Worm (Caenorhabditis elegans) whole organism, L4/young adult: Measurements from ENCODE around the gene noah-2.

Experiments used
- W03F9.2 ChIP-seq: fragments of 150-350 bp; optimal IDR thresholded peaks from 2 replicates; lab custom pipeline; 2014; ENCODE audit warnings: missing biosample characterization, missing genetic modification characterization
- dao-5 ChIP-seq: sonication (generic microtip); optimal IDR thresholded peaks from 2 replicates; lab custom pipeline; 2016; ENCODE audit warnings: missing genotype, missing genetic modification characterization, moderate library complexity, missing compliant biosample characterization
- him-1 ChIP-seq: sonication (generic microtip); optimal IDR thresholded peaks from 2 replicates; lab custom pipeline; 2016; ENCODE audit warnings: missing genotype, missing genetic modification reagents, missing genetic modification characterization, missing compliant biosample characterization

noah-2 gene

DNA sequence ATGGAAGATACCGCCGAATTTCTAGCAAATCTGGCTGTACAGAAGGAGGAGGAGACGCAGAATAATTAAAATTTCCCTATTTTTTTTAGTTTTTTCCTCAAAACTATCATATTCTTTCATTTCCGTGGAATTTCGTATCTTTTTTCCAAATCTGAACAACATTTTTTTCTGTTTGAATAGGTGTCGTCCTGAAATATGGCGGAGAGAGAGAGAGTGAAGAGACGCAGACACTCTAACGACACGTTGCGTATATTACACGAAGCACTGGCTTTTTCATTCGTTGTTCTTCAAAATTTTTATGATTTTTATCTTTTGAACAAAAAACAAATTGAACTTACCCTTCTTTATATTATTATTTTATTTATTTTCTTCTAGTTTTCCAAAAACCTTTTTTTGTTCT, 8.1 kb upstream of the noah-2 start:
- TF ChIP-seq him-1 (tag; lab: Kevin White, UChicago) (no peak), W03F9.2 (tag; lab: Kevin White, UChicago) (no peak), dao-5 (tag; lab: Kevin White, UChicago) (no peak)

DNA sequence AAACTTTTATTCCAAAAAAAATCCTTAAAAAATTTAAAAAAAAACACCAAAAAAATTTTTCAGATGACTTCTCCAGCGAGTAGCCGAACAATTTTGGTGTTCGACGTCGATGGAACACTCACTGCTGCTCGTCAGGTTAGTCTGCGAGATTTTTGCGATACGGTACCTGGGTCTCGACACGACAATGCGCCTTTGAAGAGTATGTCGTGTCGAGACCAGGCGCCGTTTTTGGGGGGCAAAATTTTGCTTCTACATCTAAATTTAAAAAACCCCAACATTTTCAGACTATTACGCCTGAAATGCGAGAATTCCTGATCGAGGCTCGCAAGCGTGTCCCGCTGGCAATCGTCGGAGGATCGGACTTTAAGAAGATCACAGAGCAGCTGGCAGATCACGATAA, 7.5 kb upstream of the noah-2 start, which contains the start of gene F52B11.2:
TSS of gene F52B11.2 (plus strand) at position 64 of the 400 bp plus-strand sequence.
- TF ChIP-seq W03F9.2 (tag; lab: Kevin White, UChicago) (no peak), dao-5 (tag; lab: Kevin White, UChicago) (no peak), him-1 (tag; lab: Kevin White, UChicago) (no peak)

DNA sequence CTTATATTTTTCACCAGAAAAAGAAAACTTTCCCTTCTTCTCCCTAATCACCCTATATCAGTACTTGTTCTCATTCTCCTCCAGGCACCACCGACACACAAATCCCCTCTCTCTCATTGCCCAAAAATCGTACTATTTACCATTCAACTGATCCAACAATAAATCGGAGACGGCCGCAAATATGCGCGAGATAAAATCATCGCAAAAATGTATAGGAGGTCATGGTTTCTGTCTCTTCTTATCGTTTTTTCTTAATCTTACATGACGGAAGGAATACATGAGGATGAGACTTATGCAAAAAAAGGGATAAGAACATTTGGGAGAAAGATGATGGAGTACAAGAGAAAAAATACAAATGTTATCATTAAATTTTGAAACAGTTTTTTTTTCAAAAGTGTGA, 4.7 kb upstream of the noah-2 start:
- TF ChIP-seq W03F9.2 (tag; lab: Kevin White, UChicago) (no peak), him-1 (tag; lab: Kevin White, UChicago) (no peak), dao-5 (tag; lab: Kevin White, UChicago) (no peak)

DNA sequence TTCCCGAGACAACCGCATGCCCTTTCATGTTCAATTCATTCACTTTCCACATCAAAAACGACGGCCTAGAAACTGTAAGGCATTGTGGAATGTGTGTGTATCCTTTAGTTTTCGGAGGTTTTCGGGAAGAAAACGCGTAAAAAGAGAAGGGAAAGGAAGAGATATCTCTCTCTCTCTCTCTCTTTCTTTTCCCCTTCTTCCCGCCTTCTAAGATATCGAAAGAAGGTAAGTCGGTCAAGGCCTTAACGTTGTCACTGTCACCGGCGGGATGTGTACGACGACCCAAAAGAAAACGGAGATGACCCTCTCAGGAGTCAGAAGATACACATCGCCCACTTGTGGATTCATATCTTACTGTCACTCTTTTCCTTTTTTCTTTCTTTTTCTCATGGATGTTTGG, 1.3 kb upstream of the noah-2 start:
- TF ChIP-seq dao-5 (tag; lab: Kevin White, UChicago) = no peak
- no peak for TF ChIP-seq him-1 (tag; lab: Kevin White, UChicago)
- TF ChIP-seq W03F9.2 (tag; lab: Kevin White, UChicago) = no peak

DNA sequence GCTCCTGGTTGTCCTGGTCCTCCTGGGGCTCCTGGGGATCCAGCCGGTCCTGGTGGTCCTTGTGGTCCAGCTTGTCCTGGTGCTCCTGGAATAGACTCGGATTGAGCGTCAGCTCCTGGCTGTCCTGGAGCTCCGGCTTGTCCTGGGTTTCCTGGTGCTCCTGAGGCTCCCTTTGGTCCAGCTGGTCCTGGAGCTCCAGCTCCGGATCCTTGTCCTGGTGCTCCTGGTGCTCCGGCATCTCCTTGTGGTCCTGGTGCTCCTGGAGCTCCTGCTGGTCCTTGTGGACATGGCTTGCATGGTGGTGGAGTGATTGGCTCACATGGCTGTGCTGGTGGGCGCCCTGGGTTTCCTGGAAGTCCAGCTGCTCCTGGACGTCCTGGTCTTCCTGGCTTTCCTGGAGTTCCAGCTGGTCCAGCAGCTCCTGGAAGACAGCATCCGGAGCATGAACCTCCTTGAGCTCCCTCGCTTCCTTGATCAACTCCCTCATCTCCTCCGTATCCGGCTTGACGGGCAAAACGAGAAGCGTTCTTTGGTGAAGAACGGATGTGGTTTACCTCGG, 7.6 kb downstream of the noah-2 start:
- TF ChIP-seq dao-5 (tag; lab: Kevin White, UChicago) = no peak
- TF ChIP-seq W03F9.2 (tag; lab: Kevin White, UChicago) = no peak
- no peak for TF ChIP-seq him-1 (tag; lab: Kevin White, UChicago)

DNA sequence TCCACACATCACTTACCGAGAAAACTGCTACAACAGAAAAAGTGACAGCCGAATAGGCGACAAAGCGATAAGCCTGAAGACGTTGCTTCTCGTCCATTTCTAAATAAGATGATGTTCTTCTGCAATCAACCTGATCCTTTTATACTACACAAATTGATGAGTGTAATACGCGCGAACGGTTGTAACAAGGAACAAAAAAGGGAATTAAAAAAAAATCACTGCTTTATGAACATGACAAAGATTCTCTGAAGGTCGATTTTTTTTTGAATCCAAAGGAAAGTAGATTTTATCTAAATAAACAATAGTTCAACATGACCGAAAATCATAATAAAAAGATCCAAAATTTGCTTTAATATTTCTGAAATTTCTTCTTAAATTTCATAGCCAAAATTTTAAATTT, 8.2 kb downstream of the noah-2 start, which contains the start of gene col-133:
TSS of gene col-133 (minus strand) at position 101 of the 400 bp plus-strand sequence.
- TF ChIP-seq W03F9.2 (tag; lab: Kevin White, UChicago) = no peak
- no peak for TF ChIP-seq dao-5 (tag; lab: Kevin White, UChicago)
- no peak for TF ChIP-seq him-1 (tag; lab: Kevin White, UChicago)

DNA sequence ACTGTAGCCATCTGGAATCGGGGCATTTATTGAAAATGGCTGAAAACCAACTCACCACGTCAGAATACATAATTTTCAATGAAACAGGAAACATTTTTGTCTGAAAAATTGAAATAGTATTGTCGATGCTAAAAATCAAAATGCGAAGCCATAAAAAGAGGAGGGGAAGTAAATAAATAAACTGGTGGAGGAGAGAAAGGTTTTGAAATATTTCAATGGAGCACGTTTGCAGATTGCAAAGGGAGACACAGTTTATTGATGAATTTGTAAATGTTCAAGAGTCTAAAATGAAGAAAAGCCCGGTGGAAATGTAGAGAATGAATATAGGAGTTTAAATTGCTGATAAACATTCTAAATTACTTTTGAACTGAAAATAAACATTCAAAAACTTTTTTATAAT, 12.0 kb downstream of the noah-2 start, which contains the start of gene F52B11.5:
TSS of gene F52B11.5 (minus strand) at position 178 of the 400 bp plus-strand sequence.
- TF ChIP-seq dao-5 (tag; lab: Kevin White, UChicago) (no peak), him-1 (tag; lab: Kevin White, UChicago) (no peak), W03F9.2 (tag; lab: Kevin White, UChicago) (no peak)

DNA sequence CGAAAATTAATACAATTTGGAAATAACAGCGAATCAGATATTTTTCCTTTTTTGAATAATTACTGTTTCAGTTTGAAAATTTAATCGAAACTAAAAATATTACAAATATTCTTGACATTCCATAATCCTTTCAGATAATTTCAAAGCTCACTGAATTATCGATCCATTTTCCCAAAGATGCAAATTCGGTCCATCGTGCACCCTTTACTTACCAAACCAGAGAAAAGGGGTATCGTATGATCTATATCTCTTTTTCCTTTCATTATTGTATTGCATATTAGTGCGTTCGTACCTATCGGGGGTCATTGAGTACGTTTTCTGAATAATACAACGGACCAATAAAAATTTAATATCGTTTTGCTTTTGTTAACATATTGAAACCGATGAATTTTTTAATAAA, 13.7 kb downstream of the noah-2 start:
- no peak for TF ChIP-seq W03F9.2 (tag; lab: Kevin White, UChicago)

DNA sequence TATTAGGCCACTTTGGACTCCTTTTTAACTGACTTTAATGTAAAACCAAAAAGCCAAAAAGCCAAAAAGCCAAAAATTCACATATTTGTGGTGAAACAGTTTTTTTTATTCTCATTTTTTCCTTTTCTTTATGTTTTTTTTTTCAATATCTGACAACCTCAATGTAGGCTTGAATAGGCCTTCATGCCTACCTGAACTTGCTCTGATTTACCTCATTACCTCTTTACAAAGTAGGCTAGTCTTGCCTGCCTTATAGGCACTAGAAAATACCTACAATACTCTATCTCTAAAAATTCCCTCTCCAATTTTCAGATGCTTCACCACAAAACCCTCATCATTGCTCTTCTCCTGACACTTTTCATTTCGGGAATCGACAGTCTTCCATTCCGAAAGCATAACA, 15.2 kb downstream of the noah-2 start, which contains the start of gene ins-34:
TSS of gene ins-34 (plus strand) at position 301 of the 400 bp plus-strand sequence.
- TF ChIP-seq W03F9.2 (tag; lab: Kevin White, UChicago) (no peak), dao-5 (tag; lab: Kevin White, UChicago) (no peak), him-1 (tag; lab: Kevin White, UChicago) (no peak)

DNA sequence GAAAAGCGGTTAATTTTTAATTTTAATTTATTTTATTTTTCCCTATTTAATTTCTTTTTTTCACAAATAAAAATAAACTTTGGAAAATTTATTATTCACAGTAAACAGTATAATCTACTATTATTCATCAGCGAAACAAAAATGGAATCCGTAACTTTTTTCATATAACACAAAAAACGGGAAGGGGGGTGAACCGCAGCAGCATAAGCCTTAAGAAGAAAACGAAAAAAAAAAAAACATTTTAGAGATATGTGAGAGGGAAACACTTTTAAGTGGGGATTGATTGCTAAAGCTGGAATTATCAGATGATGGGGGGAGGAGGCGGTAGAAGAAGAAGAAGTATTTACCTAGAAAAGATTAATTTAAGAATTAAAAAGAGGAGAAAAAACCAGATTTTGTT, 16.6 kb downstream of the noah-2 start:
- no peak for TF ChIP-seq dao-5 (tag; lab: Kevin White, UChicago)
- no peak for TF ChIP-seq W03F9.2 (tag; lab: Kevin White, UChicago)
- no peak for TF ChIP-seq him-1 (tag; lab: Kevin White, UChicago)

DNA sequence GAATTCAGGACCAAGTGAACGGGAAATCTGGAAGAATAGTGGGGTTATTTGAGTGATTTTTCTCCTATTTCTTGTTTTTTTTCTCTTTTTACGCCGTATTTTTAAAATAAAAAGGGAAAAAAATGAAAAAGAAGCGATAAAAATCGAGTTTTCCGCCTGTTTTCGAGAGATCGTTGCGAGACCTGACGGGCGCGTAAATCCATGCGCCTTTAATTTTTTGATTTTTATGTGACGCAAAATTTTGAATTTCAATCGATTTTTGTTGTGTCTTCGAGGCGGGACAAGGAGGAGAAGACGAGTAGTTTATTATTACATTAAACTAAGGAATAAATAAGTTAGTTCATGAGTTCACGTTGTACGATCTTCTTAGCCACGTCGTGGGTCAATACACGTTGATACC, 22.6 kb downstream of the noah-2 start:
- TF ChIP-seq him-1 (tag; lab: Kevin White, UChicago) = no peak
- TF ChIP-seq dao-5 (tag; lab: Kevin White, UChicago) = no peak
- no peak for TF ChIP-seq W03F9.2 (tag; lab: Kevin White, UChicago)

DNA sequence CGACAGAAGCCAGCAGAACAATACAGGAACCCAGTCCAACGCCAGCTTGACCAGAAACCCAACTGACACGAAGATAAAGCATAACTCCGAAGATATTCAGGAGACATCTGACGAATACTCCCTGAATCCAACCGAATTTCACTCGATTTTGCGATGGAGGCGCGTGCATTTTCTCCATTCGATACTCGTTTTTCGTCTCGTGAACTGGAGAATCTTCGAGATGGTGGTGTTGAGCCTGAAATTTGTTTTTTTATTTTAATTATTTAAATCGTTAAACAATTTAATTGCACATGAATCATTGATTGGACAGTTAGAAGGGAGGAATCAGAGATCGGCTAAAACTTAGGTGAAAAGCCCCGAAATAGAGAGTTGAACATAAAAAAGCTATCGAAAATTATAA, 23.3 kb downstream of the noah-2 start:
- TF ChIP-seq him-1 (tag; lab: Kevin White, UChicago) (no peak), W03F9.2 (tag; lab: Kevin White, UChicago) (no peak), dao-5 (tag; lab: Kevin White, UChicago) (no peak)

DNA sequence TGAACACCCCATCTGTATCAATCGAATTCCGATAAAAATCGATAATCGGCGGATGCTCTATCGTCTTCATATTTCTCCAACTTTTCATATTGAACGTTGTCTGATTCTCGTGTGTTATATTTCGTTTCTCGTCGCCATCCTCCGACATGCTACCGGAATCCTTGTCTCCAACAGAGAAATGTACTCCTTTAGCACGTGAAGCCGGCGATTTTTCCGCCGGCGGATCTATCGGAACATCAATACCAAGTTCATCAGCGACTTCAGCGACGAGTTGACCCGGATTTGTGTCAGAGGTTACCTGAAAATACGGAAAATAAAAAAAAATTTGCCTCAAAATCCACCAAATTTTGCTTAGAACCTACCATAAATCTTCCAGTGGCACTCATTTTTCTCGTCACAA, 24.0 kb downstream of the noah-2 start:
- no peak for TF ChIP-seq him-1 (tag; lab: Kevin White, UChicago)
- TF ChIP-seq W03F9.2 (tag; lab: Kevin White, UChicago) = no peak
- no peak for TF ChIP-seq dao-5 (tag; lab: Kevin White, UChicago)

DNA sequence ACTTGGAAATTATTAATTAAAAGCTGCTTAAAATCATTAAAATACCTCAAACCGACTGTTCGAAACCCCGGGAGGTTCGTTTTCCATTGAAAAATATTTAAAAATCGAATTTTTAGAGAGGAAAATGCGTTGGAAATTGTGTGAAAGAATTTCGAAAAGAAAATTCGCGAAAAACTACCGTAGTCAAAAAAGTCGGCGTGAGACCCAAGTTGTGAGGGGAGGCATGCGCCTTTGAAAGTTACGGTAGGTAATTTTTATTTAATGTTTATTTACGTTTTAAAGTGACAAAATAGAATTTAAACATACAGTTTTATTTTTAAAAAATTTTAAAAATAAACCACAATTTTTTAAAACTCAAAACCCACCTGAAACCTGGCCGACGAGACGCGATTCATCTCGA, 24.5 kb downstream of the noah-2 start:
- TF ChIP-seq dao-5 (tag; lab: Kevin White, UChicago) = no peak
- peak; percentile 45 for TF ChIP-seq W03F9.2 (tag; lab: Kevin White, UChicago)
